Fruit fly (Drosophila melanogaster): Measurements from ENCODE around the gene Exo84.
A peak's percentile ranks its signal among the peaks of the same experiment; 100 is the strongest.

The Exo84 gene

DNA sequence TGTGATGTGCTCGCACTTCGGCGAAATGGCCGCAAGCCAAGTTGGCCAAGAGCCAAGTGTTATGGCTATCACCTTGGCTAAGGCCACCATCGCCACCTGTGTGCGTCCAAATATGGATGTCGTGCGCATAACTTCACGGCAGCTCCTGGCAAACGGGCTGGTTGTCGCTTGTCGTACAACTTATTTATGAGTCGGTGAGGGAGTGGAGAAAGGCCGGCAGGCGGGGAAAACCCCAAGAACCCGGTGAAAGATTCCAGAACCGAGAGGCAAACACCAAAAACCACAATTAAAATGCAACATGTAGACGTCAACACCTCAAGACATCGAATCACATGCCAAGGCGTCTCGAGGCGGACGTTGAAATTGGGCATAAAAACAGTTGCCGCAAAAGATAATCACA is 39.8 kb downstream of the Exo84 start:
- TF ChIP-seq N (GFP tag; optimal IDR thresholded peaks at IDR 0.05) (no peak), Rel (GFP tag; optimal IDR thresholded peaks at IDR 0.05) (no peak), Rel (tag; optimal IDR thresholded peaks at IDR 0.05) (peak; percentile 67)

DNA sequence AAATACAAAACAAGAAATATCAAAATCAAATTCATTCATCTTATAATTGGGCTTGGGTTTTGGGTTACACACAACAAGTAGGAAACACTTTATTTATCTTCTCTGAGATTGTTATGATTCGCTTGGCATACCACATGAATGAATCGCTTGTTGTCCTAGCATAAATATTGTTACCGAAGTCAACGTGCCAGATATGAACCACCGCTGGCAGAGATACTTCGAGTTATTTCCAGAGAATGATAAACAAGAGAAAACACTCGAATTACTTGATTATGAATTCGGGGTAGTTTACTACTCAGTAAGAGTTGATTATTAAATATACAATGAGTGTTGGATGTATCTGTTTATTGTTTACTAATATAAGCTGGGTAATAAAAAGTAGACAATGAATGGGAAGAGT is 40.5 kb downstream of the Exo84 start:
- no peak for TF ChIP-seq CG32264 (GFP tag; optimal IDR thresholded peaks at IDR 0.05)
- no peak for TF ChIP-seq Hnf4 (GFP tag; optimal IDR thresholded peaks at IDR 0.05)
- TF ChIP-seq dl (GFP tag; optimal IDR thresholded peaks at IDR 0.05; ENCODE audit: insufficient read depth in 1 of 2, partially characterized antibody in 2 of 2), result no peak
- TF ChIP-seq Jra (GFP tag; optimal IDR thresholded peaks at IDR 0.05), result no peak
- no peak for TF ChIP-seq usp (GFP tag; optimal IDR thresholded peaks at IDR 0.05)
- no peak for TF ChIP-seq Hr78 (GFP tag; optimal IDR thresholded peaks at IDR 0.05)
- no peak for TF ChIP-seq dsf (GFP tag; optimal IDR thresholded peaks at IDR 0.05; ENCODE audit: borderline replicate concordance)
- TF ChIP-seq fru (GFP tag; optimal IDR thresholded peaks at IDR 0.05), result no peak

DNA sequence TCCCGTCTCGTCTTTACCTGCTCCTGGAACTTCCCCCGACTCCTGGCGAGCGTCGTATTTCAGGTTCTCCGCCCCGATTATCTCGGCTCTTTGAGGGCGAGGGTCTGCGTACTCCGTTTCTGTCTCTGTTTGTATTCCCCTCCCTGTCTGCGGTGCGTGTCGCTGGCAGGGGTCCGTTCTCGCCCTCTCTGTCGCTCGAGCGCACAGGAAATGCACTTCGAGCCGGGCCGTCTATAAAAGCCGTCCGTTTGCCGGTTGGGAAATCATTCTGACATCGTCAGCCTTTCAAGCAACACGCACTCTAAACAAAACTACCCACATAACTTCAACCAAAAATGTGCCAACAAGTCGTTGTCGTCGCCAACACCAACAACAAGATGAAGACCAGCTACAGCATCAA is 41.4 kb downstream of the Exo84 start:
- no peak for TF ChIP-seq brk (GFP tag; optimal IDR thresholded peaks at IDR 0.05)
- TF ChIP-seq fru (GFP tag; optimal IDR thresholded peaks at IDR 0.05), result peak; percentile 28
- no peak for TF ChIP-seq Rel (GFP tag; optimal IDR thresholded peaks at IDR 0.05)
- peak; percentile 40 for TF ChIP-seq Rel (tag; optimal IDR thresholded peaks at IDR 0.05)
- TF ChIP-seq br (GFP tag; optimal IDR thresholded peaks at IDR 0.05), result peak; percentile 11
- TF ChIP-seq Vsx2 (GFP tag; optimal IDR thresholded peaks at IDR 0.05; ENCODE audit: partially characterized antibody), result peak; percentile 44
- peak; percentile 57 for TF ChIP-seq Dif (GFP tag; optimal IDR thresholded peaks at IDR 0.05; ENCODE audit: partially characterized antibody)
- TF ChIP-seq Jra (GFP tag; optimal IDR thresholded peaks at IDR 0.05), result no peak
- TF ChIP-seq woc (GFP tag; optimal IDR thresholded peaks at IDR 0.05), result peak; percentile 8
- TF ChIP-seq Sp1 (GFP tag; optimal IDR thresholded peaks at IDR 0.05), result peak; percentile 17
- no peak for TF ChIP-seq N (GFP tag; optimal IDR thresholded peaks at IDR 0.05)
- peak; percentile 2 for TF ChIP-seq Hr83 (GFP tag; optimal IDR thresholded peaks at IDR 0.05; ENCODE audit: poor library complexity, severe bottlenecking)
- TF ChIP-seq tai (GFP tag; optimal IDR thresholded peaks at IDR 0.05), result no peak
- TF ChIP-seq psq (GFP tag; optimal IDR thresholded peaks at IDR 0.05), result no peak
- no peak for TF ChIP-seq CG9705 (GFP tag; optimal IDR thresholded peaks at IDR 0.05)
- TF ChIP-seq CrebA (GFP tag; optimal IDR thresholded peaks at IDR 0.05; ENCODE audit: borderline replicate concordance), result peak; percentile 33
- TF ChIP-seq h (GFP tag; optimal IDR thresholded peaks at IDR 0.05), result no peak
- no peak for TF ChIP-seq Myc (optimal IDR thresholded peaks at IDR 0.05)

dm6 chr3R:26009766-26010414 is 42.2 kb downstream of the Exo84 start:
- TF ChIP-seq OdsH (GFP tag; optimal IDR thresholded peaks at IDR 0.05) (no peak), HLH106 (tag; optimal IDR thresholded peaks at IDR 0.05) (no peak), foxo (GFP tag; optimal IDR thresholded peaks at IDR 0.05) (no peak), dmrt93B (GFP tag; optimal IDR thresholded peaks at IDR 0.05) (no peak), CG32264 (GFP tag; optimal IDR thresholded peaks at IDR 0.05) (no peak), usp (GFP tag; optimal IDR thresholded peaks at IDR 0.05) (no peak), sage (GFP tag; optimal IDR thresholded peaks at IDR 0.05) (no peak), brk (GFP tag; optimal IDR thresholded peaks at IDR 0.05) (no peak), Rel (GFP tag; optimal IDR thresholded peaks at IDR 0.05) (no peak), Rel (tag; optimal IDR thresholded peaks at IDR 0.05) (no peak), dsf (GFP tag; optimal IDR thresholded peaks at IDR 0.05; ENCODE audit: borderline replicate concordance) (no peak), N (GFP tag; optimal IDR thresholded peaks at IDR 0.05) (no peak), Sp1 (GFP tag; optimal IDR thresholded peaks at IDR 0.05) (no peak), woc (GFP tag; optimal IDR thresholded peaks at IDR 0.05) (no peak), Myc (optimal IDR thresholded peaks at IDR 0.05) (no peak), ey (GFP tag; optimal IDR thresholded peaks at IDR 0.05) (no peak), CG9705 (GFP tag; optimal IDR thresholded peaks at IDR 0.05) (no peak), Dfd (GFP tag; optimal IDR thresholded peaks at IDR 0.05) (no peak), GATAd (GFP tag; optimal IDR thresholded peaks at IDR 0.05) (no peak)

All from whole organism, wandering third instar larva.